Fruit fly (Drosophila melanogaster): ENCODE data around the gene CG43367.

DNA sequence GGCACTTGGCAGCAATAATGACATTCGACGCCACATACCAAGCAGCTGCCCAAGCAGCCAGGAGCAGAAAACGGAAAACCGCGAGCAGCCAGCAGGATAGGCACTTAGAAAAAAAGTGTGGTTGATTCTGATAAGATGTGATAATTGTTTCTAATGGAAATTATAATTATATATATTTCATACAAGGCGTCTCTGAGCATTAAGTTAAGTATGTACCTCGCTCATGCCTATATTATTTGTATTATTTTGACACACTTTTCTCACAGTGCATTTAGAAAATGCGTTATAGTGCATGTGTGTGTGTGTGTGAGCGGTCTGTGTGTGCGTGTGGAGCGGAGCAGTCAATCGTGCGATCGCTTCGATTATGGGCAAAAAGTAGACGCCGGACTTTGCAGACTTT lies 35.4 kb upstream of the CG43367 start:
- TF ChIP-seq Clk (GFP tag; optimal IDR thresholded peaks at IDR 0.05): no peak
- TF ChIP-seq CG7101 (tag; optimal IDR thresholded peaks at IDR 0.05): no peak
- TF ChIP-seq kay (GFP tag; ENCODE audit: borderline replicate concordance): no peak
- TF ChIP-seq CG1620 (GFP tag; optimal IDR thresholded peaks at IDR 0.05): no peak
- no peak for TF ChIP-seq Mnt (GFP tag; optimal IDR thresholded peaks at IDR 0.05)
- no peak for TF ChIP-seq cic (GFP tag; optimal IDR thresholded peaks at IDR 0.05)
- TF ChIP-seq cnc (optimal IDR thresholded peaks at IDR 0.05): no peak
- no peak for TF ChIP-seq CG33017 (tag; optimal IDR thresholded peaks at IDR 0.05)
- TF ChIP-seq CG5204 (GFP tag; optimal IDR thresholded peaks at IDR 0.05): no peak
- no peak for TF ChIP-seq toe (GFP tag; optimal IDR thresholded peaks at IDR 0.05)
- no peak for TF ChIP-seq CG11617 (GFP tag; optimal IDR thresholded peaks at IDR 0.05)
- TF ChIP-seq pad (GFP tag; optimal IDR thresholded peaks at IDR 0.05): no peak
- TF ChIP-seq CG7045 (GFP tag; optimal IDR thresholded peaks at IDR 0.05): no peak
- TF ChIP-seq CG14711 (tag; optimal IDR thresholded peaks at IDR 0.05): no peak
